Worm (Caenorhabditis elegans) whole organism, L4/young adult: Measurements from ENCODE around the gene efl-1.

Source experiments
- W03F9.2 ChIP-seq: fragments of 150-350 bp; optimal IDR thresholded peaks from 2 replicates; lab custom pipeline; 2014; ENCODE audit warnings: missing biosample characterization, missing genetic modification characterization
- dao-5 ChIP-seq: sonication (generic microtip); optimal IDR thresholded peaks from 2 replicates; lab custom pipeline; 2016; ENCODE audit warnings: missing genotype, missing genetic modification characterization, moderate library complexity, missing compliant biosample characterization
- him-1 ChIP-seq: sonication (generic microtip); optimal IDR thresholded peaks from 2 replicates; lab custom pipeline; 2016; ENCODE audit warnings: missing genotype, missing genetic modification reagents, missing genetic modification characterization, missing compliant biosample characterization

ce11 chrV:16988614-16989013, 23.1 kb upstream of the efl-1 start, which contains the start of gene Y102A5C.27:
- no peak for TF ChIP-seq him-1 (tag; lab: Kevin White, UChicago)
- no peak for TF ChIP-seq dao-5 (tag; lab: Kevin White, UChicago)
- no peak for TF ChIP-seq W03F9.2
